Worm (Caenorhabditis elegans) whole organism, L4 larva: Measurements from ENCODE around the gene B0524.5.

Experiments
- T20F7.1 ChIP-seq: fragments of 200-800 bp; sonication (Bioruptor generic); optimal IDR thresholded peaks from 2 replicates; lab custom pipeline; 2018; ENCODE audit warnings: mild to moderate bottlenecking, missing genetic modification characterization, missing compliant biosample characterization
- Y105C5A.15 ChIP-seq: fragments of 200-800 bp; sonication (Bioruptor generic); IDR thresholded peaks from 2 replicates; pipeline ENCODE4 v1.3.6; 2022; ENCODE audit warnings: missing genetic modification characterization, missing compliant biosample characterization
- ceh-20 ChIP-seq: fragments of 200-800 bp; sonication (Bioruptor generic); IDR thresholded peaks from 2 replicates; pipeline ENCODE4 v1.3.6; 2022; ENCODE audit warnings: missing genetic modification reagents, missing genetic modification characterization, missing compliant biosample characterization
- ceh-28 ChIP-seq: fragments of 150-350 bp; optimal IDR thresholded peaks from 2 replicates; lab custom pipeline; 2014; ENCODE audit warnings: missing biosample characterization, missing genetic modification reagents, missing genetic modification characterization
- ctbp-1 ChIP-seq: fragments of 200-800 bp; sonication (Bioruptor generic); IDR thresholded peaks from 2 replicates; pipeline ENCODE4 v1.3.6; 2022; ENCODE audit warnings: missing genetic modification reagents, missing genetic modification characterization, missing compliant biosample characterization
- egl-43 ChIP-seq: fragments of 200-800 bp; sonication (Bioruptor generic); IDR thresholded peaks from 2 replicates; pipeline ENCODE4 v1.3.6; 2022; ENCODE audit warnings: missing genetic modification reagents, missing genetic modification characterization, missing compliant biosample characterization
- lin-13 ChIP-seq: fragments of 150-350 bp; optimal IDR thresholded peaks from 2 replicates; lab custom pipeline; 2014; ENCODE audit warnings: missing biosample characterization, missing genetic modification reagents, missing genetic modification characterization
- mdl-1 ChIP-seq, 2 experiments: fragments of 150-350 bp in 1 of 2; sonication (generic microtip) in 1 of 2; optimal IDR thresholded peaks; 2 replicates each; lab custom pipeline; 2014 to 2017; ENCODE audit warnings: missing biosample characterization in 2 of 2, missing genetic modification characterization in 2 of 2
- mep-1 ChIP-seq: fragments of 150-350 bp; sonication (generic microtip); optimal IDR thresholded peaks from 3 replicates; lab custom pipeline; 2014; ENCODE audit warnings: missing biosample characterization, missing genetic modification characterization
- nhr-41 ChIP-seq: fragments of 200-800 bp; sonication (Bioruptor generic); IDR thresholded peaks from 2 replicates; pipeline ENCODE4 v1.3.6; 2022; ENCODE audit warnings: missing genetic modification reagents, missing genetic modification characterization, missing compliant biosample characterization
- nhr-76 ChIP-seq: fragments of 150-350 bp; optimal IDR thresholded peaks from 2 replicates; lab custom pipeline; 2014; ENCODE audit warnings: missing biosample characterization, missing genetic modification characterization
- set-16 ChIP-seq: fragments of 200-800 bp; sonication (Bioruptor generic); IDR thresholded peaks from 2 replicates; pipeline ENCODE4 v1.3.6; 2022; ENCODE audit warnings: missing genetic modification reagents, missing genetic modification characterization, missing compliant biosample characterization
- tag-97 ChIP-seq: fragments of 200-800 bp; sonication (Bioruptor generic); IDR thresholded peaks from 2 replicates; pipeline ENCODE4 v1.3.6; 2022; ENCODE audit warnings: missing genetic modification characterization, missing compliant biosample characterization
- zip-11 ChIP-seq: fragments of 200-800 bp; sonication (Bioruptor generic); IDR thresholded peaks from 2 replicates; pipeline ENCODE4 v1.3.6; 2022; ENCODE audit warnings: missing genetic modification characterization, missing compliant biosample characterization
- ztf-7 ChIP-seq: fragments of 150-350 bp; optimal IDR thresholded peaks from 2 replicates; lab custom pipeline; 2014; ENCODE audit warnings: missing biosample characterization, missing genetic modification characterization

The B0524.5 gene

ce11 chrIII:1852126-1852717, 41.5 kb downstream of the B0524.5 start:
- TF ChIP-seq tag-97: no peak
- TF ChIP-seq T20F7.1 (GFP tag; lab: Kevin White, UChicago): no peak
- no peak for TF ChIP-seq ceh-20 (GFP tag; lab: Robert Waterston, UW)
- no peak for TF ChIP-seq mep-1
- no peak for TF ChIP-seq mdl-1 (tag; optimal IDR thresholded peaks at IDR 0.05; lab: Kevin White, UChicago)
- TF ChIP-seq ceh-28 (tag; lab: Kevin White, UChicago): peak; percentile 68
- no peak for TF ChIP-seq ctbp-1 (GFP tag; lab: Robert Waterston, UW)
- no peak for TF ChIP-seq nhr-41
- TF ChIP-seq set-16 (GFP tag; lab: Robert Waterston, UW): peak; percentile 77; the same call in 1 of the 2 replicates
- TF ChIP-seq egl-43 (GFP tag; lab: Robert Waterston, UW): no peak
- TF ChIP-seq lin-13: no peak

ce11 chrIII:1848747-1849146, 44.9 kb downstream of the B0524.5 start, which contains the start of gene pqn-82:
Gene pqn-82 (plus strand): TSS chrIII:1849047.
- TF ChIP-seq mep-1 (no peak), zip-11 (no peak), Y105C5A.15 (GFP tag; lab: Robert Waterston, UW) (no peak), nhr-76 (no peak), ztf-7 (tag; lab: Kevin White, UChicago) (no peak), mdl-1 (tag; optimal IDR thresholded peaks at IDR 0.05; lab: Kevin White, UChicago) (no peak)
